Fruit fly (Drosophila melanogaster) Kc167 (cell line): Measurements from ENCODE around the gene CG13690.

ENCODE experiments used
- Myc ChIP-seq: fragments of >200 bp; optimal IDR thresholded peaks from 2 replicates; lab custom pipeline; 2017; ENCODE audit warnings: missing external identifiers
- h ChIP-seq: fragments of >200 bp; optimal IDR thresholded peaks from 3 replicates; lab custom pipeline; 2018; ENCODE audit warnings: missing external identifiers
- insv ChIP-seq: fragments of >200 bp; optimal IDR thresholded peaks from 3 replicates; lab custom pipeline; 2018; ENCODE audit warnings: missing external identifiers

DNA sequence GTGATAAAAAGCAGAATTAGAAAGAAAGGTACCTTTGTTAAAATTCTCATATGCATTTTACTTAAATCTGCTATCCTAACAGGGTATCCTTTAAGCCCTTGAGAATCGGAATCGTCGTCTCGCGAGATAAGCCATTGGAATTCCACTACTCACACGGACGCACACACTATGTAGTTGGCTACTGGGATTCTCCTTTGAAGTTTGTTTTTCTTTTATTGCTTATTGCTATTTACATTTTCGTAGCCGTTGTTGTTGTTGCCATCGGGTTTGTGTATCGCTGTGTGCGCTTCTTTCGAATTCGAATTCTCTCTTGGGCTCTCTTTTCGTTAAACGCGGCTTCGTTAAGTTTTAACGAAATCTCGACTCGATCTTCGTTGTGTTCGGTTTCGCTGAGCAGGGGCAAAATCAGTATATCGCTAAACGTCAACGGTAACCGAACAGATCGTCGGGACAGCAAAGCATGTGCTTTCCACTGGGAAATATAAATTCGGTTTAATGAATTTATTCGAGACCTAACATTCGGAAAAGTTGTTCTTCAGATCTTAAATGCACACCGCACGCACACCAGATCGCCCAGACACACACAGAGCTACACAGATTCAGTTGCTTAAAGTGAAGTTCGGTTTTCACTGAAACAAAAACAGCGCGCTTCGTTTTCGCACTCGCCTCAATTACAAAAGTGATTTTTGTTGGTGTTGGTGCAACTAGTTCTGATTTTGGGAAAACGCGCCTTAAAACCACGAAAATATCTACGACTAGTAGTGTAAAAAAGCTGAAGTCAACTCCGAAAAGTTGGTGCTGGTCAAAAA lies 11.6 kb upstream of the CG13690 start, which contains the start of gene ex:
- TF ChIP-seq h (lab: Kevin White, UChicago), result no peak
- no peak for TF ChIP-seq insv
- TF ChIP-seq Myc (lab: Kevin White, UChicago), result no peak
